Worm (Caenorhabditis elegans) whole organism, late embryonic: ENCODE results near the gene figl-1.

Experiments
- Y22D7AL.16 ChIP-seq: sonication (generic microtip); optimal IDR thresholded peaks from 2 replicates; lab custom pipeline; 2016; ENCODE audit warnings: missing genetic modification characterization, missing compliant biosample characterization
- ceh-2 ChIP-seq: sonication (generic microtip); optimal IDR thresholded peaks from 2 replicates; lab custom pipeline; 2016; ENCODE audit warnings: missing genotype, missing genetic modification characterization, missing compliant biosample characterization
- ceh-30 ChIP-seq: fragments of 150-350 bp; optimal IDR thresholded peaks from 2 replicates; lab custom pipeline; 2014; ENCODE audit warnings: missing biosample characterization, missing genetic modification characterization
- ceh-9 ChIP-seq: sonication (generic microtip); optimal IDR thresholded peaks from 2 replicates; lab custom pipeline; 2016; ENCODE audit warnings: mild to moderate bottlenecking, missing genetic modification characterization, inconsistent platforms, missing compliant biosample characterization
- che-1 ChIP-seq: sonication (generic microtip); optimal IDR thresholded peaks from 2 replicates; lab custom pipeline; 2016; ENCODE audit warnings: mild to moderate bottlenecking, missing genetic modification characterization, missing compliant biosample characterization
- elt-2 ChIP-seq: sonication (generic microtip); optimal IDR thresholded peaks from 2 replicates; lab custom pipeline; 2016; ENCODE audit warnings: missing genetic modification reagents, missing genetic modification characterization, missing compliant biosample characterization
- eyg-1 ChIP-seq: sonication (generic microtip); optimal IDR thresholded peaks from 2 replicates; lab custom pipeline; 2016; ENCODE audit warnings: missing genotype, missing genetic modification characterization, missing compliant biosample characterization
- fkh-10 ChIP-seq: fragments of 150-350 bp; optimal IDR thresholded peaks from 2 replicates; lab custom pipeline; 2014; ENCODE audit warnings: missing biosample characterization, missing genetic modification reagents, missing genetic modification characterization
- nfya-1 ChIP-seq: sonication (generic microtip); optimal IDR thresholded peaks from 2 replicates; lab custom pipeline; 2017; ENCODE audit warnings: missing genetic modification characterization, mild to moderate bottlenecking, missing compliant biosample characterization, antibody characterized with exemption, moderate library complexity
- pha-4 ChIP-seq: fragments of 150-350 bp; optimal IDR thresholded peaks from 2 replicates; lab custom pipeline; 2018; ENCODE audit warnings: missing biosample characterization, missing genetic modification reagents, missing genetic modification characterization
- unc-3 ChIP-seq, 2 experiments: fragments of 200-800 bp in 1 of 2; sonication (Bioruptor generic) in 1 of 2; sonication (generic microtip) in 1 of 2; conservative IDR thresholded peaks in 1 of 2; optimal IDR thresholded peaks in 1 of 2; 2 replicates each; pipeline versions ENCODE4 v1.3.6 to Lab custom; 2016 to 2022; ENCODE audit warnings: missing compliant biosample characterization in 2 of 2, missing genetic modification characterization in 2 of 2, missing genetic modification reagents in 1 of 2

- no peak for TF ChIP-seq elt-2
- TF ChIP-seq fkh-10 (GFP tag; lab: Kevin White, UChicago), result no peak
- no peak for TF ChIP-seq Y22D7AL.16 (tag; lab: Kevin White, UChicago)
- TF ChIP-seq eyg-1 (tag; lab: Kevin White, UChicago), result no peak
- TF ChIP-seq ceh-30 (tag; lab: Kevin White, UChicago), result no peak
- TF ChIP-seq pha-4 (tag; lab: Kevin White, UChicago), result no peak
- TF ChIP-seq che-1 (tag; lab: Kevin White, UChicago), result no peak
- no peak for TF ChIP-seq nfya-1 (tag; lab: Kevin White, UChicago)
- TF ChIP-seq ceh-9 (tag; lab: Kevin White, UChicago), result no peak
- no peak for TF ChIP-seq ceh-2
- no peak for TF ChIP-seq unc-3 (GFP tag; conservative IDR thresholded peaks at IDR 0.05; lab: Robert Waterston, UW)
- TF ChIP-seq unc-3 (tag; optimal IDR thresholded peaks at IDR 0.05; lab: Kevin White, UChicago), result no peak
These were observed 20.6 kb upstream of the figl-1 start, which contains the start of gene F32D1.11 for ce11 chrV:4366440-4366839.
